Worm (Caenorhabditis elegans): ENCODE measurements around the gene F08F8.7.

DNA sequence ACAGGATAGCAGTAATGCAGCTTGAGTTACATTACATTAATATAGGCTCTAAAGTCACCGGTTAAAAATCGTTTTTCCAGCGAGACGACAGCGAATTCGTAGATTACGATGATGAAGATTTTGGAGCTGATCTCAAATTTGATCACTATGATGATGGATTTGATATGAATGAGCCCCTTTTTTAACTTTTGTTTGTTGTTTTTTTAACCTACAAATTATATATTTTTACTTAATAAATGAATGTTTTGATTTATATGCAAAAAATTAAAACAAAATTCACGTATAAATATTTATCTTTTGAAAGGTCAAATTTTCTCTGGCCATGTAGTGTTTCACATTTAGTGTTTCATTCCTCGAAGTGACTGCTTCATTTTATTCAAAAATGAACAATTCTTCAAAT lies 3.6 kb downstream of the F08F8.7 start, which contains the start of gene F08F8.6:
- TF ChIP-seq hlh-30 (tag; optimal IDR thresholded peaks at IDR 0.05; ENCODE audit: insufficient read depth) (no peak), lin-39 (tag; optimal IDR thresholded peaks at IDR 0.05) (no peak), dmd-6 (GFP tag; IDR thresholded peaks at IDR 0.05) (no peak)
